Fruit fly (Drosophila melanogaster): ENCODE data around the gene Duba.

The Duba gene

DNA sequence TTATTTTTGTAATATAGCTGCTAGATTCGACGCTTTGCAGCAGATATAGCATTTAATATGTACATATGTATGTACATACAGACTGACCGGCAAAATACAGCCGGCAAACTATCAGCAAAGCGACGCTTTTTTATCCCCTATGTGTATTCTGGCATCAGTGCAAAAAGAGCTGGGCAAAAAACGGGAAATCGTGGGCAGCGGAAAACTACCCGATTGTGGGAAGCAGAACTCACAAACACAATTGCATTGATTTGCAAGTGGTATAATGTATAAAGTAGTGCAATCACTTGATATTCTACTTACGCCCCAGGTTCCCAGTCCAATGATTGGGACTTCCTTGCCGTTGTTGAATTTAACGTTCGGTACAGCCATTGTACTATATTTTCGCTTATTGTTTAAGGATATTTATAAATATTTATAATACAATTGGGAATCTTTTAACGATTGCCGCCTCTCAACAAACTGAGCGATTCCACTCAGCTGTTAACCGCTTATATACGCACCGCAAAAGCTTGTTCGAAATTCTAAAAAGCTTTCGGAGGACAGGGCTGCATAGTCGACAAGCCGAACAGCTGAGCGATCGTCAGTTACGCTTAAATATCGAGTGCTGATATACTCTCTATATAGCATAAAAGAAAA is 14.1 kb upstream of the Duba start:
- TF ChIP-seq ss (GFP tag; optimal IDR thresholded peaks at IDR 0.05) (peak; percentile 42 to 53), CG4318 (GFP tag; optimal IDR thresholded peaks at IDR 0.05) (no peak), CG6808 (GFP tag; optimal IDR thresholded peaks at IDR 0.05) (peak; percentile 17), esn (GFP tag; optimal IDR thresholded peaks at IDR 0.05) (peak; percentile 25), Eip93F (GFP tag; optimal IDR thresholded peaks at IDR 0.05) (peak; percentile 64), CG6792 (GFP tag; optimal IDR thresholded peaks at IDR 0.05) (no peak), CG6854 (GFP tag; optimal IDR thresholded peaks at IDR 0.05) (peak; percentile 48), CG10669 (GFP tag; optimal IDR thresholded peaks at IDR 0.05) (peak; percentile 5), CG9139 (GFP tag; optimal IDR thresholded peaks at IDR 0.05) (peak; percentile 18), CG1621 (tag; optimal IDR thresholded peaks at IDR 0.05) (no peak), topi (GFP tag; optimal IDR thresholded peaks at IDR 0.05) (peak; percentile 12), CG6276 (GFP tag; optimal IDR thresholded peaks at IDR 0.05) (no peak), dsx (GFP tag; optimal IDR thresholded peaks at IDR 0.05; ENCODE audit: poor library complexity, severe bottlenecking) (peak; percentile 35), vri (GFP tag; optimal IDR thresholded peaks at IDR 0.05) (peak; percentile 3), Eip78C (GFP tag) (peak; percentile 66), svp (GFP tag) (peak; percentile 50), CG16779 (tag; optimal IDR thresholded peaks at IDR 0.05) (peak; percentile 4), fkh (GFP tag; optimal IDR thresholded peaks at IDR 0.05) (no peak), net (GFP tag; optimal IDR thresholded peaks at IDR 0.05) (peak; percentile 7), Lpt (GFP tag; optimal IDR thresholded peaks at IDR 0.05) (no peak), acj6 (GFP tag; optimal IDR thresholded peaks at IDR 0.05) (no peak), Ets96B (tag; optimal IDR thresholded peaks at IDR 0.05) (no peak)

DNA sequence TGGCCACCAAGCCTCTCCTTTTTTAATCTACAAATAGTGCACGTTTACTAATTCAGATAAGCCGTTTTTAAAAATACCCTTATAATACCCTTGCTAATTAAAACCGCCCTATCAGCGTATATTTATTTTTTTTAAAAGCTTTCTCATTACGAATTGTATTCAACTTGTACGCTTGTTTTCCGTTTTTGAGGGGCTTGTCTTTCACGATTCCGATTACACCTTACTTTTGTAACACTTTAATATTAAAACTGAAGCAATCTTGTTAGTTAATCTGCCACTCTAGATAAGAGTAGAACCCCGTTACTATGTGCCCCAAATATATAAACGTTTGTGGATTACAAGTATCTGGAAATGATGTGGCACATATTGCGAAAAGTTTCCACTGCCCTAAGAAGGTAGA is 13.5 kb upstream of the Duba start:
- no peak for TF ChIP-seq svp (GFP tag)
- no peak for TF ChIP-seq vri (GFP tag; optimal IDR thresholded peaks at IDR 0.05)
- no peak for TF ChIP-seq CG3032 (tag; optimal IDR thresholded peaks at IDR 0.05)
- TF ChIP-seq CG34406 (GFP tag; optimal IDR thresholded peaks at IDR 0.05): no peak
- TF ChIP-seq CG11902 (GFP tag; optimal IDR thresholded peaks at IDR 0.05): no peak
- no peak for TF ChIP-seq Ets21C (GFP tag; optimal IDR thresholded peaks at IDR 0.05)
- TF ChIP-seq Hr38 (GFP tag; optimal IDR thresholded peaks at IDR 0.05): no peak
- TF ChIP-seq cyc (GFP tag; optimal IDR thresholded peaks at IDR 0.05): no peak
- no peak for TF ChIP-seq CG3919 (GFP tag; optimal IDR thresholded peaks at IDR 0.05)
- no peak for TF ChIP-seq CG6854 (GFP tag; optimal IDR thresholded peaks at IDR 0.05)
- no peak for TF ChIP-seq OdsH (GFP tag; optimal IDR thresholded peaks at IDR 0.05)
- no peak for TF ChIP-seq fd59A (GFP tag; optimal IDR thresholded peaks at IDR 0.05)
- no peak for TF ChIP-seq CG1621 (tag; optimal IDR thresholded peaks at IDR 0.05)
- no peak for TF ChIP-seq CG10669 (GFP tag; optimal IDR thresholded peaks at IDR 0.05)

DNA sequence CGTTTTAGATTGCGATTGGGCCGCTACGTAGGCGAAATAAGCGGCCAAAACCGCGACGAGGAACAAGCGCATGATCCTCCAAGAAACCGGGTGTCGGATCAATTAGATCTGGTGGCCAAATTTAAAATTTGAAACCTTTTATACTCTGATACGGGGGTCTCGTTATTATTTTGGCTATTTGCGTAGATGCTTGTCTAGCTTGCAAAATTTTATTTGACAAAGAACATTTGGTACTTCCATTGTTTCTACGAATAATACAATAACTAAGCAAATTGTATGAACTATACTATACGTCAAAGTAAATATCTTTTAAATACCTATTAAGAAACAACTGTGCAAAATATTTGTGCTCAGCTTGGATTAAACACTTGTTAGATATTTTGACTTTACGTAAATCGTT is 10.7 kb upstream of the Duba start, which contains the start of gene Muc68Ca:
Muc68Ca (minus strand) TSS at position 101 of the 400 bp plus-strand sequence.
- TF ChIP-seq Blimp-1 (GFP tag; optimal IDR thresholded peaks at IDR 0.05): no peak
- TF ChIP-seq pdm3 (GFP tag; optimal IDR thresholded peaks at IDR 0.05): no peak
- no peak for TF ChIP-seq CG6854 (GFP tag; optimal IDR thresholded peaks at IDR 0.05)
- TF ChIP-seq Eip93F (GFP tag; optimal IDR thresholded peaks at IDR 0.05): no peak
- TF ChIP-seq dsx (GFP tag; optimal IDR thresholded peaks at IDR 0.05; ENCODE audit: poor library complexity, severe bottlenecking): no peak
- TF ChIP-seq CG8319 (GFP tag; optimal IDR thresholded peaks at IDR 0.05): no peak
- TF ChIP-seq Sox102F (GFP tag; optimal IDR thresholded peaks at IDR 0.05): no peak
- TF ChIP-seq Ets96B (tag; optimal IDR thresholded peaks at IDR 0.05): no peak
- no peak for TF ChIP-seq CG16779 (tag; optimal IDR thresholded peaks at IDR 0.05)
- TF ChIP-seq CG8632 (GFP tag; optimal IDR thresholded peaks at IDR 0.05): no peak
- no peak for TF ChIP-seq CG15336 (GFP tag; IDR thresholded peaks at IDR 0.05)
- TF ChIP-seq CG11762 (GFP tag; optimal IDR thresholded peaks at IDR 0.05; ENCODE audit: insufficient read depth): no peak
- no peak for TF ChIP-seq eg (GFP tag; IDR thresholded peaks at IDR 0.05)
- TF ChIP-seq lz (GFP tag; optimal IDR thresholded peaks at IDR 0.05): no peak
- TF ChIP-seq dac (GFP tag; optimal IDR thresholded peaks at IDR 0.05): no peak
- no peak for TF ChIP-seq CG3919 (GFP tag; optimal IDR thresholded peaks at IDR 0.05)
- no peak for TF ChIP-seq Eip75B (GFP tag; optimal IDR thresholded peaks at IDR 0.05)
- no peak for TF ChIP-seq CG6276 (GFP tag; optimal IDR thresholded peaks at IDR 0.05)

All from whole organism, prepupa.